Worm (Caenorhabditis elegans): Measurements from ENCODE around the gene mcu-1.

mcu-1 gene

ce11 chrIV:5967035-5967499 is 28.0 kb upstream of the mcu-1 start:
- TF ChIP-seq F55B11.4 (tag; optimal IDR thresholded peaks at IDR 0.05; ENCODE audit: borderline replicate concordance, insufficient read depth) (no peak), ztf-18 (tag; optimal IDR thresholded peaks at IDR 0.05) (peak; percentile 75), madf-8 (GFP tag; conservative IDR thresholded peaks at IDR 0.05) (no peak), cebp-1 (GFP tag; IDR thresholded peaks at IDR 0.05) (peak; percentile 65; the same call in 1 of the 2 replicates), cebp-1 (tag; optimal IDR thresholded peaks at IDR 0.05) (peak; percentile 86), bed-1 (GFP tag; IDR thresholded peaks at IDR 0.05) (no peak), attf-6 (GFP tag; IDR thresholded peaks at IDR 0.05) (peak; percentile 86), lsl-1 (GFP tag; optimal IDR thresholded peaks at IDR 0.05) (peak; percentile 38), athp-1 (tag; optimal IDR thresholded peaks at IDR 0.05) (peak; percentile 54), Y56A3A.18 (GFP tag; IDR thresholded peaks at IDR 0.05) (peak; percentile 90; the same call in 1 of the 2 replicates), ztf-3 (GFP tag; optimal IDR thresholded peaks at IDR 0.05) (peak; percentile 48), Y53F4B.3 (GFP tag; IDR thresholded peaks at IDR 0.05) (peak; percentile 56; the same call in 1 of the 2 replicates), tbx-9 (tag; optimal IDR thresholded peaks at IDR 0.05; ENCODE audit: borderline replicate concordance) (no peak), tbp1 (GFP tag; optimal IDR thresholded peaks at IDR 0.05) (peak; percentile 99), ztf-26 (tag; optimal IDR thresholded peaks at IDR 0.05) (peak; percentile 81), sea-2 (GFP tag; IDR thresholded peaks at IDR 0.05) (0 out of 2 replicates have a peak, but pooled peaks have one; percentile 67), hrde-1 (tag; optimal IDR thresholded peaks at IDR 0.05; ENCODE audit: borderline replicate concordance) (peak; percentile 82), hlh-12 (tag; optimal IDR thresholded peaks at IDR 0.05) (peak; percentile 12), lag-1 (GFP tag; IDR thresholded peaks at IDR 0.05) (no peak), K12H6.12 (tag; optimal IDR thresholded peaks at IDR 0.05) (peak; percentile 59), B0035.1 (tag; optimal IDR thresholded peaks at IDR 0.05) (peak; percentile 72), T26A5.8 (tag; optimal IDR thresholded peaks at IDR 0.05) (peak; percentile 69), K11D2.4 (GFP tag; IDR thresholded peaks at IDR 0.05) (peak; percentile 67), nhr-27 (tag; optimal IDR thresholded peaks at IDR 0.05) (no peak), F39B2.1 (GFP tag; IDR thresholded peaks at IDR 0.05) (no peak), ztf-22 (GFP tag; optimal IDR thresholded peaks at IDR 0.05) (peak; percentile 85), ztf-28 (GFP tag; IDR thresholded peaks at IDR 0.05) (0 out of 2 replicates have a peak, but pooled peaks have one; percentile 55), atf-7 (tag; optimal IDR thresholded peaks at IDR 0.05) (peak; percentile 80), fkh-3 (tag; optimal IDR thresholded peaks at IDR 0.05) (peak; percentile 27), T07F8.4 (tag; optimal IDR thresholded peaks at IDR 0.05) (peak; percentile 78), ztf-25 (GFP tag; IDR thresholded peaks at IDR 0.05) (peak; percentile 78; the same call in 1 of the 2 replicates), rcor-1 (GFP tag; IDR thresholded peaks at IDR 0.05) (peak; percentile 64; the same call in 1 of the 2 replicates), ZK185.1 (tag; optimal IDR thresholded peaks at IDR 0.05; ENCODE audit: poor library complexity, severe bottlenecking) (peak; percentile 92), B0261.1 (tag; optimal IDR thresholded peaks at IDR 0.05) (peak; percentile 95), xnd-1 (tag; optimal IDR thresholded peaks at IDR 0.05) (no peak), attf-5 (GFP tag; optimal IDR thresholded peaks at IDR 0.05) (peak; percentile 78), cebp-2 (GFP tag; IDR thresholded peaks at IDR 0.05) (0 out of 2 replicates have a peak, but pooled peaks have one; percentile 54), egl-18 (GFP tag; IDR thresholded peaks at IDR 0.05) (no peak), snpc-1.1 (tag; optimal IDR thresholded peaks at IDR 0.05; ENCODE audit: insufficient read depth) (peak; percentile 73), rec-8 (tag; optimal IDR thresholded peaks at IDR 0.05) (peak; percentile 62 to 86), Y95B8A.8 (GFP tag; IDR thresholded peaks at IDR 0.05) (peak; percentile 73; the same call in 1 of the 2 replicates), B0019.2 (GFP tag; conservative IDR thresholded peaks at IDR 0.05) (0 out of 2 replicates have a peak, but pooled peaks have one; percentile 14), lin-40 (tag; optimal IDR thresholded peaks at IDR 0.05) (peak; percentile 94), nhr-179 (tag; optimal IDR thresholded peaks at IDR 0.05) (peak; percentile 7), let-607 (tag; optimal IDR thresholded peaks at IDR 0.05) (peak; percentile 62 to 83), egl-44 (GFP tag; IDR thresholded peaks at IDR 0.05) (peak; percentile 77; the same call in 1 of the 2 replicates)
